Worm (Caenorhabditis elegans) whole organism, L1 larva: ENCODE measurements around the gene fbxa-19.

Source experiments
- C16A3.4 ChIP-seq: fragments of 150-350 bp; optimal IDR thresholded peaks from 2 replicates; lab custom pipeline; 2014; ENCODE audit warnings: missing biosample characterization, missing genetic modification characterization
- ama-1 ChIP-seq: fragments of 150-350 bp; optimal IDR thresholded peaks from 2 replicates; lab custom pipeline; 2014
- dpl-1 ChIP-seq, 3 experiments: fragments of 150-350 bp in 2 of 3; sonication (generic microtip) in 1 of 3; optimal IDR thresholded peaks; 2 replicates each; lab custom pipeline; 2014 to 2017; ENCODE audit warnings: missing biosample characterization in 3 of 3, missing genetic modification characterization in 3 of 3, missing genetic modification reagents in 3 of 3
- elt-3 ChIP-seq, 6 experiments: fragments of 150-350 bp in 1 of 6; sonication (generic microtip); optimal IDR thresholded peaks; 2 replicates each; lab custom pipeline; 2017 to 2018; ENCODE audit warnings: missing biosample characterization in 6 of 6, missing genetic modification characterization in 6 of 6, inconsistent platforms in 1 of 6
- nhr-237 ChIP-seq: fragments of 150-350 bp; optimal IDR thresholded peaks from 2 replicates; lab custom pipeline; 2014; ENCODE audit warnings: missing biosample characterization, missing genetic modification characterization
- tbx-2 ChIP-seq: sonication (generic microtip); optimal IDR thresholded peaks from 2 replicates; lab custom pipeline; 2016; ENCODE audit warnings: missing genetic modification characterization, missing compliant biosample characterization
- vab-15 ChIP-seq: sonication (generic microtip); optimal IDR thresholded peaks from 2 replicates; lab custom pipeline; 2017; ENCODE audit warnings: missing genotype, mild to moderate bottlenecking, missing genetic modification characterization, missing compliant biosample characterization
- ztf-4 ChIP-seq: fragments of 150-350 bp; optimal IDR thresholded peaks from 2 replicates; lab custom pipeline; 2014; ENCODE audit warnings: missing biosample characterization, missing genetic modification characterization

DNA sequence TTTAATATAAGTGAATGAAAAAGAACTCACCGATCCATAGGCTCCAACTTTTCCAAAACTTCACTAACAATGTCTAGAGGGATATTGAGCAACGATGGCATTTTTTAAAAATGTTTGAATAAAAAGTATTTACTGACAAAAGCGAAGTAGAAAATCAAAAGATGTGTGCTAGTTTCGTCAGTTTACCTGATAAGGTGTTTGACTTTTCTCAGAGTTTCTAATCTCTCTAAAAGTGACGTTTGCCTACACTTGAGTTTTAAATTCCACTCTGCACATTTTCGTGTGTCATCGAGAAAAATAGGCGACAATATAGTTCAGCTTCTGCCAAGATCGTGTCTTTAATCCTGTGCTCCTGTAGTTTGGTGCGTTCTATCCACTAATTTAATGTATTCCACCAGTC, 6.4 kb downstream of the fbxa-19 start, which contains the start of gene fbxa-15:
- TF ChIP-seq elt-3 (tag; optimal IDR thresholded peaks at IDR 0.05; lab: Kevin White, UChicago), result no peak
- TF ChIP-seq dpl-1 (GFP tag; optimal IDR thresholded peaks at IDR 0.05; lab: Kevin White, UChicago), result no peak
- no peak for TF ChIP-seq tbx-2 (tag; lab: Kevin White, UChicago)
- TF ChIP-seq nhr-237 (tag; lab: Kevin White, UChicago), result no peak
- no peak for TF ChIP-seq ama-1
- no peak for TF ChIP-seq C16A3.4 (tag; lab: Kevin White, UChicago)
- TF ChIP-seq ztf-4 (tag; lab: Kevin White, UChicago), result no peak
- no peak for TF ChIP-seq vab-15 (tag; lab: Kevin White, UChicago)
